Fruit fly (Drosophila melanogaster): ENCODE results near the gene CG9192.

Gene CG9192

DNA sequence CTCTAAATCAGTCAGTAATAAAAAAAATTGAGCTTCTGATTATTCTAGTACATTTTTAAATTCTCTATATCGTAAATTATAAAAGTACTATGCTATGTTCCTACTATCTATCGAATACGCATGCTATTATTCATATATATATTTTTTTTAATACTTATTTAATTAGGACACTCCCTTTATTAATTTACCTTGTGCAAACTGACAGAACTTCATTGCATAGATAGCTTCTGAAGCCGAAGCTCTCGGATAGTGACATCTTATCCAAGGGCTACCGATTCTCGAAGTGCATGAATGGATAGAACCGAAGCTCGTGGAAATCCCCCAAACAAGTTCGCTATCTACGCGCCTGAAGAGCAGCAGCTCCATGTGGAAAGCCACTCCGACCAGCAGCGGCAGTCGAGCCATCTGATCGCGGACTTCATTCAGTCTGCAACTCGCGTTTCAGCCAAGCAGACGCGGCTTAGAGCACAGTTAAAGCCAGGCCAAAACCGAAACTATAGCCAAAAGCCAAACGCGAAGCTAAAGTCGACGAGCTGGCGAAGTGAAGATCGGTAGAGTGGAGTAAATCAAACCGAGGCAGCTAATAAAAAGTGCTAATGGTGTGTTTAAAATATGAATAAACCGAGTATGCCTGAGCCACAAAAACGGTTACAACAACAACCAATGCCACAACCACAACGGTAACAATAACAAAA, 37.6 kb downstream of the CG9192 start, which contains the start of gene mwh (continued):
- no peak for TF ChIP-seq CG34406 (GFP tag; optimal IDR thresholded peaks at IDR 0.05)
- no peak for TF ChIP-seq fkh (GFP tag; optimal IDR thresholded peaks at IDR 0.05)
- TF ChIP-seq CG4318 (GFP tag; optimal IDR thresholded peaks at IDR 0.05), result peak; percentile 72
- 0 out of 3 replicates have a peak, but pooled peaks have one; percentile 31 for TF ChIP-seq eg (GFP tag; IDR thresholded peaks at IDR 0.05)
- TF ChIP-seq net (GFP tag; optimal IDR thresholded peaks at IDR 0.05), result no peak
- no peak for TF ChIP-seq Eip93F (GFP tag; optimal IDR thresholded peaks at IDR 0.05)
- TF ChIP-seq CG11294 (GFP tag; IDR thresholded peaks at IDR 0.05), result no peak
- TF ChIP-seq CG9139 (GFP tag; optimal IDR thresholded peaks at IDR 0.05), result no peak
- TF ChIP-seq esn (GFP tag; optimal IDR thresholded peaks at IDR 0.05), result no peak
- TF ChIP-seq Hr4 (GFP tag; optimal IDR thresholded peaks at IDR 0.05), result peak; percentile 53
- peak in 1 of 2 experiments; percentile 35 for TF ChIP-seq salr (GFP tag; optimal IDR thresholded peaks at IDR 0.05)
- no peak for TF ChIP-seq Sox15 (GFP tag; optimal IDR thresholded peaks at IDR 0.05)
- no peak for TF ChIP-seq ss (GFP tag; optimal IDR thresholded peaks at IDR 0.05)
- no peak for TF ChIP-seq Sox14 (GFP tag; optimal IDR thresholded peaks at IDR 0.05)
- 0 out of 3 replicates have a peak, but pooled peaks have one; percentile 31 for TF ChIP-seq CG8119 (GFP tag; IDR thresholded peaks at IDR 0.05)
- peak; percentile 60 for TF ChIP-seq dac (GFP tag; optimal IDR thresholded peaks at IDR 0.05)
- no peak for TF ChIP-seq acj6 (GFP tag; optimal IDR thresholded peaks at IDR 0.05)
- no peak for TF ChIP-seq Sox102F (GFP tag; optimal IDR thresholded peaks at IDR 0.05)
- TF ChIP-seq fd85E (GFP tag; optimal IDR thresholded peaks at IDR 0.05), result no peak
- TF ChIP-seq CG6163 (GFP tag; IDR thresholded peaks at IDR 0.05), result peak; percentile 30; the same call in 1 of the 3 replicates
- no peak for TF ChIP-seq svp (GFP tag)
- peak; percentile 36 for TF ChIP-seq Eip78C (GFP tag)
- TF ChIP-seq CG6808 (GFP tag; optimal IDR thresholded peaks at IDR 0.05), result no peak
- TF ChIP-seq Hr39 (GFP tag; optimal IDR thresholded peaks at IDR 0.05), result no peak
- no peak for TF ChIP-seq CG6854 (GFP tag; optimal IDR thresholded peaks at IDR 0.05)
- no peak for TF ChIP-seq CG10669 (GFP tag; optimal IDR thresholded peaks at IDR 0.05)
- TF ChIP-seq topi (GFP tag; optimal IDR thresholded peaks at IDR 0.05), result no peak
- no peak for TF ChIP-seq CG16779 (tag; optimal IDR thresholded peaks at IDR 0.05)
- TF ChIP-seq Met (GFP tag; optimal IDR thresholded peaks at IDR 0.05), result no peak

DNA sequence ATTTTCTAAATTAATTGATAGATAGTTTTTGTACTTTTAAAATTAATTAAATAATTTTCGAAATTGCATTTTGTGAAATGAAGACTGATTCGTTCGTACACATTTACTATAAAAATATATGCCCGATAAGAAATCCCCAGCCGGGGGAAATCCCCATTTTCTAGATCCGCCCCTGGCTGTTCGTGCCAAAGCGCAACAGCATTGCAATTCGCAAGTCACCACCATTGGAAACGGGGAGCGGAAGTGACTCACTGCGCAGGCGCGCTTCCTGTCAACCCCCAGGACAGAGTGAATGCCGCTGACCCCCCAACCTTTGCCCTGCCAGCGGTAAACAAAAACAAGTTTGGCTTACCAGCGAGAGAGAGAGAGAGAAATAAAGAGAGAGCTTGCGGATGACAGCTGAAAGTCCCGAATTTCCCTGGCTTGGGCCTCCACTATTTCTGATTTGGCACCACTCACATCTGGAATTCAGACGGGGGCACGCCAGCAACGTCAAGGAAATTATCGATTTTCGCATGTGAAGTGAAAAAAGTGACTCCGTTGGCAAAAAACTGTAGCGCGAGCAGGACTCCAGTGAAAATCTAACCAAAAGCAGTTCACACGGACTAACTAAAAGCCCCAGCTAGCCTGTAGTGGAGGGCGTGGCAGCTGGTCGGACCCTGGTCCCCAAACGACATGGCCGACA, 42.1 kb downstream of the CG9192 start, which contains the start of gene Aplip1:
TSS of gene Aplip1 (plus strand) at position 450 of the 685 bp plus-strand sequence.
- TF ChIP-seq CG9139 (GFP tag; optimal IDR thresholded peaks at IDR 0.05) (no peak), pdm3 (GFP tag; optimal IDR thresholded peaks at IDR 0.05) (no peak), CG6854 (GFP tag; optimal IDR thresholded peaks at IDR 0.05) (no peak), achi (GFP tag; optimal IDR thresholded peaks at IDR 0.05) (peak; percentile 54), svp (GFP tag) (peak; percentile 66), Hr38 (GFP tag; optimal IDR thresholded peaks at IDR 0.05) (no peak), CG3032 (tag; optimal IDR thresholded peaks at IDR 0.05) (no peak), eg (GFP tag; IDR thresholded peaks at IDR 0.05) (no peak), ss (GFP tag; optimal IDR thresholded peaks at IDR 0.05) (peak in 1 of 2 experiments; percentile 1), Hr4 (GFP tag; optimal IDR thresholded peaks at IDR 0.05) (no peak), CG6808 (GFP tag; optimal IDR thresholded peaks at IDR 0.05) (no peak), Sox14 (GFP tag; optimal IDR thresholded peaks at IDR 0.05) (no peak), Eip78C (GFP tag) (peak; percentile 47), CG8119 (GFP tag; IDR thresholded peaks at IDR 0.05) (no peak)

DNA sequence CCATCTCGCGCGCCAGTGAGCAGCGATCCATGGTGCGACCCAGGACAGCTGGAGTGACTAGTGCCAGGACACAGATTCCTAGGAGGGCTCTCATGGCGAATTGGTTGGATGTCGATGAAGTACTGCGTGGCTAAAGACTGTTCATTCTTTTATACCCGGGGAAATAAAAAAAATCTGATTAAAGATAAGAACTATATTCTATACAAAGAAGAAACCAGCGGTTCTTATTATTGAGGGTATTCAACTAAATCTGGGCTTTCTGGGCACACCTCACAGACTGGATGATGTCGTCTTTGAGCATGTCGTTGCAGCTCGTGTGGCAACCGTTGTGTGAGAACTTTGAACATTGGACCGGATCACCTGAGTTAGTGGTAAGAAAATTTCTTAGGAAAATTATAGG, 42.9 kb downstream of the CG9192 start, which contains the start of gene LysX:
TSS of gene LysX (minus strand) at position 101 of the 400 bp plus-strand sequence.
- no peak for TF ChIP-seq CG6276 (GFP tag; optimal IDR thresholded peaks at IDR 0.05)
- TF ChIP-seq Sox15 (GFP tag; optimal IDR thresholded peaks at IDR 0.05), result no peak
- no peak for TF ChIP-seq Eip75B (GFP tag; optimal IDR thresholded peaks at IDR 0.05)
- peak; percentile 0 for TF ChIP-seq Eip78C (GFP tag)
- no peak for TF ChIP-seq CG11294 (GFP tag; IDR thresholded peaks at IDR 0.05)
- no peak for TF ChIP-seq Met (GFP tag; optimal IDR thresholded peaks at IDR 0.05)
- TF ChIP-seq CG9139 (GFP tag; optimal IDR thresholded peaks at IDR 0.05), result no peak

Measured in whole organism, prepupa.